Fruit fly (Drosophila melanogaster): ENCODE measurements around the gene wts.
A peak's percentile ranks its signal among the peaks of the same experiment; 100 is the strongest.

Gene wts

DNA sequence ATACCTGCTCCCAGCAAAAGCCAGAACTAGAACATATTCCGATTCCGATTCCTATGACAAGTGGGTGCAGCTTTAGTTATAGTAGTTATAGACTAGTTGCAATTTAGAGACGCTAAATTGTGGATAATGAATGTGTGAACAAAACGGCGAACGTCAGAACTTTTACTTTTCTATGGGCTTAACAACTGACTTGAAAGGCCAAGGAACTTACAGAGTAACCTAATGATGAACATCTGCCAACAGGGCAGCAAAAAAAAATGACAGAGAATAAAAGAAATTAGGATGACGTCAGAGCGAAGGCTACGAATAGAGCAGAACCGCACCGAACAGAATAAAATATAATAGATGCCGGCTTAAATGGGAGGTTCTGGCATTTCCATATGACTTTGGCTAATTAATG lies 25.7 kb upstream of the wts start:
- no peak for TF ChIP-seq fd96Ca (GFP tag; IDR thresholded peaks at IDR 0.05)
- no peak for TF ChIP-seq CG8159 (tag; optimal IDR thresholded peaks at IDR 0.05)
- no peak for TF ChIP-seq Ets98B (GFP tag; IDR thresholded peaks at IDR 0.05)
- TF ChIP-seq CG14655 (GFP tag; optimal IDR thresholded peaks at IDR 0.05): no peak
- no peak for TF ChIP-seq Pif1A (GFP tag; optimal IDR thresholded peaks at IDR 0.05)
- TF ChIP-seq CG13204 (GFP tag; optimal IDR thresholded peaks at IDR 0.05): no peak
- TF ChIP-seq Snoo (tag; optimal IDR thresholded peaks at IDR 0.05): no peak
- TF ChIP-seq D1 (tag; optimal IDR thresholded peaks at IDR 0.05): no peak
- TF ChIP-seq Pif1B (GFP tag; optimal IDR thresholded peaks at IDR 0.05): no peak
- no peak for TF ChIP-seq gl (tag; optimal IDR thresholded peaks at IDR 0.05)
- TF ChIP-seq CG4496 (GFP tag; IDR thresholded peaks at IDR 0.05): no peak
- TF ChIP-seq CG15710 (tag; optimal IDR thresholded peaks at IDR 0.05): no peak

DNA sequence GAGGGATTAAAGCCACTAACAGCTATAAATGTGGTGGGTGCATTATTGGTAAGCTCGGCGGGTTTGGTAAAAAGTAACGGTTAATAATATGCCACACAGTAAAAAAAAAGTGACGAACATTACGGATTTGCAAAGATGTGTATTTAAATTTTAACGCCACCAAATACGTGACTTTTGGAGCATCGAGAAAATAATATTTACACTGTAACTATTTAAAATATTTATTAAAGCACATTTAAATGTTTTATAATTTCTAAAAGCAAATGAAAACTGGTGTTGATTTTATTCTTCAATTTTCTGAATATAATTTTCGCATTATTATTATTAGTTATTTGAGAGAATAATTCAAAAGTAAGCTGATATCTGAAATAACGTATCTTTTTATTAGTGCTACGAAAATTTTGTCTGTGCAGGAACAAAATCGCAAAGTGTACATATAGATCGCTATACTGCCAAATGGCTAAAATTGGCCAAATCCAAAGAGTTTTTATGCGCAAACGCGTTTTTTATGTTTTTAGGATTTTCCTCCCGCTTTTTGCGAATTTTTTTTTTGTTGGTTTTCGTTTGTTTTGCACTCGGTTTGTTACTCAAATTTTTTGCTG lies 22.1 kb upstream of the wts start:
- no peak for TF ChIP-seq CG8159 (tag; optimal IDR thresholded peaks at IDR 0.05)
- TF ChIP-seq CG8301 (tag; optimal IDR thresholded peaks at IDR 0.05): no peak
- TF ChIP-seq Ets98B (GFP tag; IDR thresholded peaks at IDR 0.05): peak; percentile 44; the same call in 1 of the 2 replicates
- TF ChIP-seq CG34367 (tag; optimal IDR thresholded peaks at IDR 0.05): no peak
- TF ChIP-seq CG32121 (GFP tag; IDR thresholded peaks at IDR 0.05): 0 out of 2 replicates have a peak, but pooled peaks have one; percentile 34
- peak; percentile 7 for TF ChIP-seq Snoo (tag; optimal IDR thresholded peaks at IDR 0.05)
- TF ChIP-seq CG15710 (tag; optimal IDR thresholded peaks at IDR 0.05): peak; percentile 1
- TF ChIP-seq CG9948 (tag; optimal IDR thresholded peaks at IDR 0.05): no peak
- no peak for TF ChIP-seq CG10348 (GFP tag; IDR thresholded peaks at IDR 0.05)
- TF ChIP-seq CG12605 (GFP tag; IDR thresholded peaks at IDR 0.05): no peak
- TF ChIP-seq rn (GFP tag; IDR thresholded peaks at IDR 0.05): no peak
- no peak for TF ChIP-seq CG17806 (tag; optimal IDR thresholded peaks at IDR 0.05)
- no peak for TF ChIP-seq CG13204 (GFP tag; optimal IDR thresholded peaks at IDR 0.05)
- no peak for TF ChIP-seq CG14655 (GFP tag; optimal IDR thresholded peaks at IDR 0.05)

DNA sequence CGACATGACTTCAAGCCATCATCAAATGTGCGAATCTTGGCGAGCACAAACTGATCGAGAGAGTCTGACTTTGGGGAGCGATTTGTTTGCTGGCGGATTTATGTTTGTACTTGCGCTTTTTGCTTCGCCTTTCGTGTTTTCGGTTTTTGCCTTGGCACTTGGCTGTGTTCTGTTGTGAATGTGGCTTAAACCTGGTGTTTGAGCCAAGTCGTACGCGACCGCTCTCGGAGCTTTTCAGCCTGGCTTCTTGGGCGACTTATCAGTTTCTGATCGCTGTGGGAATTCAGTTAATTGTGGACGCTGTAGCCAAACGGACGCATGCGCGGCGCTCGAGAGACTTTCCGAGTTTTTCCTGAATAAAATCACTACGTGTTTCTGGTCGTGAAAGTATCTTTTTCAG lies 21.1 kb upstream of the wts start, which contains the start of gene CG15544:
TSS of gene CG15544 (plus strand) at position 276 of the 400 bp plus-strand sequence.
- no peak for TF ChIP-seq Pif1A (GFP tag; optimal IDR thresholded peaks at IDR 0.05)
- peak; percentile 62; the same call in 2 of the 3 replicates for TF ChIP-seq CG4496 (GFP tag; IDR thresholded peaks at IDR 0.05)
- TF ChIP-seq D1 (tag; optimal IDR thresholded peaks at IDR 0.05): no peak
- TF ChIP-seq Ets98B (GFP tag; IDR thresholded peaks at IDR 0.05): peak; percentile 19; the same call in 1 of the 2 replicates
- no peak for TF ChIP-seq Snoo (tag; optimal IDR thresholded peaks at IDR 0.05)
- no peak for TF ChIP-seq CG34367 (tag; optimal IDR thresholded peaks at IDR 0.05)

DNA sequence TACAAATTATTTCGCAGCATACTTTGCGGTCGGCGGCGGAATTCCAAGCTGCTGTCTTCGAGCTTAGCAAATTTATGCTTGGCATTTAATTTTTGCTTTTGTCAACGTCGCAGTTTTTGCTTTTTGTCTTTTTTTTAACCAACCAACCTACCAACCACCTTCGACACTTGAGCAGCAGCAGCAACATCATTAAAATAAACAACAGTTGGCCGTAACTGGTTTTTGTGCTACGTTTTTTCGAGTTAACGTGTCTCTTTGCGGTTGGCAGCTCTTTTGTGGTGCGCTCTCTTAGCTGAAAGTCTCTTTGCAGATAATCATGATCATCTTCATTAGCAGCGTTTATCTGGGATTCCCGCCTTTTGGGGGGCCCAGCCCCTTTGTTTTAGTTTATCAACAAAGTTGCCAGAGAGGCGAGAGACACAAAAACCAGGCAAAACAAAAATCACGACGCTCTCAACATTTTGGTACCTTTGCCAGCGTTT lies 15.6 kb upstream of the wts start:
- TF ChIP-seq CG34367 (tag; optimal IDR thresholded peaks at IDR 0.05) (peak; percentile 57), CG13204 (GFP tag; optimal IDR thresholded peaks at IDR 0.05) (peak; percentile 74), Pif1A (GFP tag; optimal IDR thresholded peaks at IDR 0.05) (peak; percentile 60), gl (tag; optimal IDR thresholded peaks at IDR 0.05) (peak; percentile 78), CG9948 (tag; optimal IDR thresholded peaks at IDR 0.05) (no peak), fd96Ca (GFP tag; IDR thresholded peaks at IDR 0.05) (no peak), CG17806 (tag; optimal IDR thresholded peaks at IDR 0.05) (peak; percentile 41), D1 (tag; optimal IDR thresholded peaks at IDR 0.05) (no peak), Ets98B (GFP tag; IDR thresholded peaks at IDR 0.05) (peak; percentile 15; the same call in 1 of the 2 replicates), EcR (GFP tag; optimal IDR thresholded peaks at IDR 0.05) (peak; percentile 72), CG12605 (GFP tag; IDR thresholded peaks at IDR 0.05) (peak; percentile 52), CG32121 (GFP tag; IDR thresholded peaks at IDR 0.05) (no peak), CG14655 (GFP tag; optimal IDR thresholded peaks at IDR 0.05) (no peak), CG15710 (tag; optimal IDR thresholded peaks at IDR 0.05) (peak; percentile 11), Pif1B (GFP tag; optimal IDR thresholded peaks at IDR 0.05) (peak; percentile 32), CG8159 (tag; optimal IDR thresholded peaks at IDR 0.05) (peak; percentile 18), CG8301 (tag; optimal IDR thresholded peaks at IDR 0.05) (no peak)

DNA sequence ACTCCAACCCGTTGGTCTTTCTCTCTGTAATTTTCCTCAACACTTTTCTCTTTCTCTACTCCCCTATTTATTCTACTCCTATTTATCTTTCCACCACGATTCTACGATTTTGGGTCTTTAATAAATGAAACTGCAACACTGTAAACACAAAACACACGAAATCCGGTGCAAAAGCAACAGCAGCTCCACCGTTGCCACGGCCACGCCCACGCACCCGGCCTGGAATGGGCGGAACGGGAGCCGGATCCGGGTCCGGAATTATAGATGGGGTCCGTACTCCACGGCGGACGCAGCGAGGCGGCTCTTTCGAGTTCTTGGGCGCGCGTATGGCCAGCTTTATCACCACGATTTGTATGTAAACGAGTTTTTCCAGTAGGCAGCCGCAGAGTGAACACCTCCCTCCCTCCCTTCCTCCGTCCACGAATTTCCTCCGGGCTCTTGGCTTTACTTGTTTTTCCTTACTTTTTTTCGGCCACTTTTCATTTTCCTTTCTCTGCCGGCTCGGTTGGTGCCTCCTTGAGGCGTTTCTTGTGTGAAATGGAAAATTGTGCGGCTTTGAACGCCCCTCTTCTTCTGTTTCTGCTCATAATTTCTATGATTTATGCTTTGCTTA lies 14.4 kb upstream of the wts start:
- no peak for TF ChIP-seq Snoo (tag; optimal IDR thresholded peaks at IDR 0.05)
- TF ChIP-seq CG32121 (GFP tag; IDR thresholded peaks at IDR 0.05): no peak
- no peak for TF ChIP-seq Ets98B (GFP tag; IDR thresholded peaks at IDR 0.05)
- no peak for TF ChIP-seq CG13204 (GFP tag; optimal IDR thresholded peaks at IDR 0.05)
- no peak for TF ChIP-seq gl (tag; optimal IDR thresholded peaks at IDR 0.05)
- peak; percentile 53 for TF ChIP-seq CG4496 (GFP tag; IDR thresholded peaks at IDR 0.05)
- TF ChIP-seq CG14655 (GFP tag; optimal IDR thresholded peaks at IDR 0.05): no peak
- 0 out of 3 replicates have a peak, but pooled peaks have one; percentile 38 for TF ChIP-seq fd96Ca (GFP tag; IDR thresholded peaks at IDR 0.05)

DNA sequence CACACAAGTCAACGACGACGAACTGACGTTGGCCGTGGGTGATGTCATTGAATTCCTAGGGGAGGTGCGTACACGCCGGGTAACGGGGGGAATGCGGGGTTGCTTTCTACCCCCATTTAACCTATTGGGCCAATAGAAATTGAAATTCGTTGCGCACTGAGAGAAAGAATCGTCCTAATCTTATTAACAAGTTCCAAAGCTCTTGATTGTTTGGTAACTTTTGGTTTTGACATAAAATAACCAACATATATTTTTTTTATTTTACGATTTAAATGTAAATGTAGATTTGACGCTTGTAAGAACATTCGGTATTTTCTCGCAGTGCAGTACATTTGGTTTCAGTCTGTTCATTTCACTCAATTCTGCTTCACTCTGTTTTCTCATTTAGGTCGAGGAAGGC lies 10.8 kb upstream of the wts start:
- peak; percentile 30 for TF ChIP-seq Snoo (tag; optimal IDR thresholded peaks at IDR 0.05)
- TF ChIP-seq Pif1A (GFP tag; optimal IDR thresholded peaks at IDR 0.05): peak; percentile 45
- no peak for TF ChIP-seq D1 (tag; optimal IDR thresholded peaks at IDR 0.05)
- peak; percentile 19 for TF ChIP-seq CG14655 (GFP tag; optimal IDR thresholded peaks at IDR 0.05)
- TF ChIP-seq CG32121 (GFP tag; IDR thresholded peaks at IDR 0.05): no peak
- TF ChIP-seq CG17806 (tag; optimal IDR thresholded peaks at IDR 0.05): peak; percentile 42
- TF ChIP-seq CG15710 (tag; optimal IDR thresholded peaks at IDR 0.05): peak; percentile 35
- TF ChIP-seq CG12605 (GFP tag; IDR thresholded peaks at IDR 0.05): 0 out of 2 replicates have a peak, but pooled peaks have one; percentile 17
- TF ChIP-seq CG4496 (GFP tag; IDR thresholded peaks at IDR 0.05): no peak
- TF ChIP-seq Ets98B (GFP tag; IDR thresholded peaks at IDR 0.05): no peak
- TF ChIP-seq CG8159 (tag; optimal IDR thresholded peaks at IDR 0.05): peak; percentile 41
- TF ChIP-seq Pif1B (GFP tag; optimal IDR thresholded peaks at IDR 0.05): no peak
- TF ChIP-seq CG9948 (tag; optimal IDR thresholded peaks at IDR 0.05): peak; percentile 4
- peak; percentile 31 for TF ChIP-seq CG8301 (tag; optimal IDR thresholded peaks at IDR 0.05)
- no peak for TF ChIP-seq EcR (GFP tag; optimal IDR thresholded peaks at IDR 0.05)
- TF ChIP-seq CG34367 (tag; optimal IDR thresholded peaks at IDR 0.05): no peak
